Fruit fly (Drosophila melanogaster) whole organism, adult: ENCODE measurements around the gene Vps45.

Experiments used
- CG11617 ChIP-seq: fragments of 200-800 bp; sonication (Bioruptor generic); optimal IDR thresholded peaks from 2 replicates; lab custom pipeline; 2017; ENCODE audit warnings: mild to moderate bottlenecking, missing biosample characterization, missing genetic modification reagents, missing genetic modification characterization
- CG14711 ChIP-seq: fragments of 200-800 bp; sonication (Bioruptor generic); optimal IDR thresholded peaks from 2 replicates; lab custom pipeline; 2018; ENCODE audit warnings: missing biosample characterization, mild to moderate bottlenecking, missing genetic modification characterization, moderate library complexity
- CG7101 ChIP-seq: fragments of 200-800 bp; sonication (Bioruptor generic); optimal IDR thresholded peaks from 2 replicates; lab custom pipeline; 2018; ENCODE audit warnings: missing biosample characterization, mild to moderate bottlenecking, missing genetic modification characterization, moderate library complexity
- Crg-1 ChIP-seq: fragments of 200-800 bp; sonication (Bioruptor generic); optimal IDR thresholded peaks from 2 replicates; lab custom pipeline; 2016; ENCODE audit warnings: missing biosample characterization, missing genetic modification characterization
- Mnt ChIP-seq: fragments of 200-800 bp; sonication (Bioruptor generic); optimal IDR thresholded peaks from 2 replicates; lab custom pipeline; 2016; ENCODE audit warnings: missing biosample characterization, mild to moderate bottlenecking, missing genetic modification characterization
- cic ChIP-seq: fragments of 200-800 bp; sonication (Bioruptor generic); optimal IDR thresholded peaks from 2 replicates; lab custom pipeline; 2017; ENCODE audit warnings: missing biosample characterization, mild to moderate bottlenecking, missing genetic modification characterization, moderate library complexity
- kay ChIP-seq: fragments of 200-800 bp; sonication (Bioruptor generic); peaks from one replicate; lab custom pipeline; 2016; ENCODE audit warnings: missing biosample characterization, missing genetic modification characterization, borderline replicate concordance
- pad ChIP-seq: fragments of 200-800 bp; sonication (Bioruptor generic); optimal IDR thresholded peaks from 3 replicates; lab custom pipeline; 2017; ENCODE audit warnings: missing biosample characterization, missing genetic modification characterization, mild to moderate bottlenecking, moderate library complexity, missing genetic modification reagents
- tj ChIP-seq: fragments of 200-800 bp; sonication (Bioruptor generic); optimal IDR thresholded peaks from 3 replicates; lab custom pipeline; 2017; ENCODE audit warnings: missing biosample characterization, mild to moderate bottlenecking, missing genetic modification characterization, moderate library complexity

DNA sequence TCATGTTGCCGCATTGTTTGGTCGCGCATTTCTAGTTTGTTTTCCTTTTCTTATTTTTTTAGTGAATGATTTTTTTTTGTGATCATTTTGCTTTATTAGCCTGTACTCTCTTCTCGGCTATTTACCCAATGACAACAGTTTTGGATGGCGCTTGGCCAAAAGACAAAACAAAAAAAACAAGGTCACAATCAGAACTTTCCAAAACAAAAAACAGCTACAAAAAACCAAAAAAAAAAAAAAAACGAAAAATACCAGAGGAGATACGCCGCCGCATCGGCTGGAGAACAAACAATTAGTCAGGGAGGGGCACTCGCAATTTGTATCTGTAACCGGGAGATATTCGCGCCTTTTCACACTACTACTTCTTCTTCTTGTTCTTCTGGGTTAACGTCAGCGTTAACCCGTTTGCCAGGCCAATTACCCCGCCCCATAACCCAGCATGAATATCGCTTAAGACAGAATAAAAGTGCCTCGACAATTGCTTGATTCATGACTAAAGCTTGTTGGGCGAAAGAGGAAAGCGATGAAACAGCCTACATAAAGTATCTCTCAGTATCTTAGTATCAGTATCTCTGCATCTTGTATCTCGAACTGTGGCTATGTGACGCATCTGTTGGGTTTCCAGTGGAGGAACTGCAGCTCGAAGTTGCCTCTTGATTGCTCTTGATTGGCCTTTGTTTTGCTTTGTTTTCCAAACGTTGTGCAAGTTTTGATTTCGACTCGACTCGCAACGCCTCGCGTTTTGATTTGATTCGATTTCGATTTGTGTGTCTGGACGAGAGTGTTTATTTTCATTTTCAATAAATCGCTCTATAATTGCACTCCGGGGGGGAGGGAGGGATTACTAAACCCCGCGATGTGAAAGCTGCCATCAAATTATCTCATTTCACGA, 43.4 kb downstream of the Vps45 start:
- TF ChIP-seq kay (GFP tag; lab: Kevin White, UChicago) (no peak), pad (GFP tag; lab: Kevin White, UChicago) (no peak), CG7101 (tag; lab: Kevin White, UChicago) (no peak), CG11617 (GFP tag; lab: Kevin White, UChicago) (no peak), tj (GFP tag; lab: Kevin White, UChicago) (no peak), CG14711 (tag; lab: Kevin White, UChicago) (no peak), Mnt (no peak), cic (GFP tag; lab: Kevin White, UChicago) (no peak), Crg-1 (no peak)
